Fruit fly (Drosophila melanogaster): ENCODE results near the gene CG1146.
A peak's percentile ranks its signal among the peaks of the same experiment; 100 is the strongest.

Gene CG1146

DNA sequence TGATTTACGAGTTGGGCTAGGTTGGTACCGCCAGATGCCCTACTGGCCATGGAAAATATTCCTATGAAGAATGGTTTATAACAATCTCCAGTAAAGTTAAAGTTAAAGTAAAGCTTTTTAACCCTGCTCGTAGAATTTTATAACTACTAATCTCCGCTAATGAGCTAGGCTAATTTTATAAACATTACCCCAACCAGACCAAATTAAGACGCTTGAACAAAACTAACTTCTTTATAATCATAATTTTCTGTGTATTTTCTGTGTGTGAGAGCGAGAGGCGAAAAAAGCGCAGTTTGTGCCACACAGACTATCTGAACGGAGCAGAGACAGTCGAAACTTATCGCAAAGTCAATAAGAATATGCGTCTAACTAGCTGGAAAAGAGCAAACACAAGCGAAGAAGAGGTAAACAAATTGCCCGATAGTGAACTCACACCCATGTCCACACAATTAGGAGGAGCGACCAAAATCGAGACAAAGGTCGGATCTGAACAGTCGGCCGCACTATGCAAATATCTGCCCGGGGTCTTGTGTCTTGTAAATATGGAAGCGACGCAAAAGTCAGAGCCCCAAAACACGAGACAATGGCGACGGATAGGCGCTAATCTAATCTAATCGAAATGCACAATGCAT lies 48.5 kb downstream of the CG1146 start (continued):
- no peak for TF ChIP-seq CG2129 (GFP tag; IDR thresholded peaks at IDR 0.05; ENCODE audit: partially characterized antibody)
- TF ChIP-seq CG13775 (GFP tag; optimal IDR thresholded peaks at IDR 0.05), result no peak
- no peak for TF ChIP-seq slou (GFP tag; optimal IDR thresholded peaks at IDR 0.05)
- peak; percentile 33 for TF ChIP-seq CG8290 (GFP tag; optimal IDR thresholded peaks at IDR 0.05)
- TF ChIP-seq CG8290 (tag; optimal IDR thresholded peaks at IDR 0.05), result peak; percentile 73 to 74
- TF ChIP-seq pzg (GFP tag; optimal IDR thresholded peaks at IDR 0.05), result no peak
- TF ChIP-seq CG17568 (GFP tag; optimal IDR thresholded peaks at IDR 0.05), result peak; percentile 88
- no peak for TF ChIP-seq esg (GFP tag; conservative IDR thresholded peaks at IDR 0.05)
- TF ChIP-seq Rx (GFP tag; IDR thresholded peaks at IDR 0.05), result peak; percentile 45; the same call in 1 of the 2 replicates
- TF ChIP-seq Dek (tag; optimal IDR thresholded peaks at IDR 0.05), result peak; percentile 18
- no peak for TF ChIP-seq hkb (optimal IDR thresholded peaks at IDR 0.05)
- TF ChIP-seq hkb (GFP tag; IDR thresholded peaks at IDR 0.05), result peak; percentile 85
- TF ChIP-seq CG13894 (tag; optimal IDR thresholded peaks at IDR 0.05), result peak; percentile 8
- TF ChIP-seq sd (tag; optimal IDR thresholded peaks at IDR 0.05), result no peak
- TF ChIP-seq Scr (GFP tag; IDR thresholded peaks at IDR 0.05; ENCODE audit: partially characterized antibody), result no peak
- TF ChIP-seq CG3407 (GFP tag; optimal IDR thresholded peaks at IDR 0.05), result peak; percentile 89
- no peak for TF ChIP-seq Lpt (GFP tag; optimal IDR thresholded peaks at IDR 0.05)
- peak; percentile 74 for TF ChIP-seq CG31365 (tag; optimal IDR thresholded peaks at IDR 0.05)
- TF ChIP-seq CrebB (tag; optimal IDR thresholded peaks at IDR 0.05), result peak; percentile 80
- TF ChIP-seq nmo (GFP tag; optimal IDR thresholded peaks at IDR 0.05), result no peak
- peak; percentile 29 for TF ChIP-seq Fer2 (tag; optimal IDR thresholded peaks at IDR 0.05)
- TF ChIP-seq CG1603 (tag; optimal IDR thresholded peaks at IDR 0.05), result peak; percentile 64
- TF ChIP-seq fu2 (GFP tag; optimal IDR thresholded peaks at IDR 0.05), result no peak
- TF ChIP-seq Fer3 (tag; optimal IDR thresholded peaks at IDR 0.05), result peak; percentile 45
- TF ChIP-seq CG6791 (GFP tag; IDR thresholded peaks at IDR 0.05; ENCODE audit: partially characterized antibody), result no peak
- TF ChIP-seq CG10959 (GFP tag; IDR thresholded peaks at IDR 0.05), result peak; percentile 52
- no peak for TF ChIP-seq Stat92E (GFP tag; optimal IDR thresholded peaks at IDR 0.05)
- peak; percentile 85 for TF ChIP-seq CG13296 (GFP tag; optimal IDR thresholded peaks at IDR 0.05)
- TF ChIP-seq Dll (GFP tag; IDR thresholded peaks at IDR 0.05; ENCODE audit: partially characterized antibody), result no peak
- no peak for TF ChIP-seq unc-4 (GFP tag; IDR thresholded peaks at IDR 0.05; ENCODE audit: partially characterized antibody)
- TF ChIP-seq CG12071 (GFP tag; optimal IDR thresholded peaks at IDR 0.05), result peak; percentile 85
- TF ChIP-seq Meics (GFP tag; optimal IDR thresholded peaks at IDR 0.05), result peak; percentile 75
- TF ChIP-seq Nf-YC (tag; optimal IDR thresholded peaks at IDR 0.05), result peak; percentile 36
- peak; percentile 33 for TF ChIP-seq jumu (GFP tag; optimal IDR thresholded peaks at IDR 0.05)
- peak; percentile 36 for TF ChIP-seq Dad (GFP tag; optimal IDR thresholded peaks at IDR 0.05)
- peak; percentile 11; the same call in 1 of the 4 replicates for TF ChIP-seq Gug (GFP tag; IDR thresholded peaks at IDR 0.05)
- no peak for TF ChIP-seq prd (optimal IDR thresholded peaks at IDR 0.05)
- no peak; the same call in 2 of the 3 replicates for TF ChIP-seq prd (GFP tag; IDR thresholded peaks at IDR 0.05)
- no peak for TF ChIP-seq Xbp1 (GFP tag; optimal IDR thresholded peaks at IDR 0.05)
- TF ChIP-seq Spps (tag; optimal IDR thresholded peaks at IDR 0.05), result peak; percentile 36
- TF ChIP-seq Nf-YA (GFP tag; IDR thresholded peaks at IDR 0.05), result peak; percentile 48; the same call in 1 of the 2 replicates
- TF ChIP-seq CoRest (tag; optimal IDR thresholded peaks at IDR 0.05), result no peak
- no peak for TF ChIP-seq Usf (GFP tag; optimal IDR thresholded peaks at IDR 0.05)
- no peak for TF ChIP-seq ind (GFP tag; optimal IDR thresholded peaks at IDR 0.05)
- peak; percentile 87 for TF ChIP-seq kni (GFP tag; optimal IDR thresholded peaks at IDR 0.05)
- no peak for TF ChIP-seq eyg (GFP tag; optimal IDR thresholded peaks at IDR 0.05)
- peak; percentile 39 for TF ChIP-seq dmrt11E (tag; optimal IDR thresholded peaks at IDR 0.05)
- TF ChIP-seq sim (GFP tag; IDR thresholded peaks at IDR 0.05), result 0 out of 2 replicates have a peak, but pooled peaks have one; percentile 24
- TF ChIP-seq CG12219 (GFP tag; optimal IDR thresholded peaks at IDR 0.05), result peak; percentile 64
- TF ChIP-seq wdn (GFP tag; IDR thresholded peaks at IDR 0.05), result no peak
